Worm (Caenorhabditis elegans): ENCODE data around the gene B0285.3.

B0285.3 gene

DNA sequence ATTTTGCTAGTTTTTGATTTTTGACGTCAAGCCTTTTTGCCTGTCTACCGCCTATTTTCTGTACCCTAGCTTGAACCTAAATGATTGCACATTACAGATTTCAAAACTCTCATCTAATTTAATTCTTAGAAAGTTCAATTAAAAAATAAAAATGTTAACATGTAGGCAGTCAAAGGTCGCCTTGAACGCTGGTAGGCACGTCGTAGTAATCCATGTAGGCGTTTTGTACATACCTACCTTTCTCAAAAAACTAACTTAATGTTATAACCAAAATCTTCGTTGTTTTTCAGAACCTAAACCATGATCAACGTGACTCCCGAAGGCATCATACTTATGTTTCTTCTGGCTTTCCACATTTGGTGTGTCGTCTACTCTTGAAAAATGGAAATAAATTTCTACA lies 19.3 kb downstream of the B0285.3 start, which contains the start of gene H38K22.9:
H38K22.9 (plus strand) TSS at position 301 of the 400 bp plus-strand sequence.
- no peak for TF ChIP-seq jun-1 (tag; optimal IDR thresholded peaks at IDR 0.05)
- no peak for TF ChIP-seq nhr-25 (tag; optimal IDR thresholded peaks at IDR 0.05)
- no peak for TF ChIP-seq ztf-11 (tag; optimal IDR thresholded peaks at IDR 0.05)
- TF ChIP-seq nhr-11 (tag; optimal IDR thresholded peaks at IDR 0.05), result no peak
- no peak for TF ChIP-seq unc-62 (GFP tag; optimal IDR thresholded peaks at IDR 0.05)
- peak; percentile 20 for TF ChIP-seq nhr-23 (tag; optimal IDR thresholded peaks at IDR 0.05)
- peak; percentile 43 for TF ChIP-seq nhr-43 (tag; optimal IDR thresholded peaks at IDR 0.05; ENCODE audit: poor library complexity, severe bottlenecking)
- no peak for TF ChIP-seq ceh-9 (tag; optimal IDR thresholded peaks at IDR 0.05)

DNA sequence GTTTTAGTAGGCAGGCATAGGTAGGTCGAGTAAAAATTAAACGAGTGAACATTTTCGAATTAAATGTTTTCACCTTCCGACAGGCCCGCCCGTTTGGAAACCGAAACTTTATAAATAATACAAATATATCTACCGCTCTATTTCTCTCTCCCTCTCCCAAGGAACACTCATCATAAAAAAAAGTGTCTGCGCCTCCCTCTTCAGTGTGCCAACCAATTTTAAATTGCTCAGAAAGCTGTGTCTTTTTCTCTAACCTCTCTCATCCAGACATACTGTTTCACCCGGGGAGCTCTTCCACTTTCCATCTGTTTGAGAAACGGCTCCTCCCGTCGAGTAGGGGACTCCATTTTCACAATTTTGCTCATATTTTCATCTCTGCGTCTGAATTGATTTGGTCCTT lies 20.0 kb downstream of the B0285.3 start:
- TF ChIP-seq lin-15B (tag; optimal IDR thresholded peaks at IDR 0.05) (peak; percentile 39), nhr-25 (tag; optimal IDR thresholded peaks at IDR 0.05) (no peak), nhr-28 (tag; optimal IDR thresholded peaks at IDR 0.05) (no peak), snpc-4 (tag; optimal IDR thresholded peaks at IDR 0.05) (peak; percentile 16), lin-39 (tag; optimal IDR thresholded peaks at IDR 0.05) (peak; percentile 78), skn-1 (tag; optimal IDR thresholded peaks at IDR 0.05) (no peak), elt-2 (tag; optimal IDR thresholded peaks at IDR 0.05) (no peak), nhr-23 (tag; optimal IDR thresholded peaks at IDR 0.05) (no peak), fkh-2 (tag; optimal IDR thresholded peaks at IDR 0.05) (no peak), hmg-11 (tag; optimal IDR thresholded peaks at IDR 0.05) (peak; percentile 47), egl-5 (tag; optimal IDR thresholded peaks at IDR 0.05) (peak; percentile 62), R02D3.7 (tag; optimal IDR thresholded peaks at IDR 0.05) (no peak), elt-1 (tag; optimal IDR thresholded peaks at IDR 0.05) (no peak), ceh-16 (tag; optimal IDR thresholded peaks at IDR 0.05) (no peak), fos-1 (tag; optimal IDR thresholded peaks at IDR 0.05) (no peak), ztf-4 (tag; optimal IDR thresholded peaks at IDR 0.05) (no peak), lsy-12 (tag; optimal IDR thresholded peaks at IDR 0.05) (no peak), nfya-1 (tag; optimal IDR thresholded peaks at IDR 0.05; ENCODE audit: insufficient read depth) (peak; percentile 68), pha-4 (tag; optimal IDR thresholded peaks at IDR 0.05) (peak; percentile 60), nhr-12 (tag; optimal IDR thresholded peaks at IDR 0.05) (no peak), nhr-67 (tag; optimal IDR thresholded peaks at IDR 0.05) (no peak), nhr-11 (tag; optimal IDR thresholded peaks at IDR 0.05) (no peak), nhr-43 (tag; optimal IDR thresholded peaks at IDR 0.05; ENCODE audit: poor library complexity, severe bottlenecking) (peak; percentile 8)

DNA sequence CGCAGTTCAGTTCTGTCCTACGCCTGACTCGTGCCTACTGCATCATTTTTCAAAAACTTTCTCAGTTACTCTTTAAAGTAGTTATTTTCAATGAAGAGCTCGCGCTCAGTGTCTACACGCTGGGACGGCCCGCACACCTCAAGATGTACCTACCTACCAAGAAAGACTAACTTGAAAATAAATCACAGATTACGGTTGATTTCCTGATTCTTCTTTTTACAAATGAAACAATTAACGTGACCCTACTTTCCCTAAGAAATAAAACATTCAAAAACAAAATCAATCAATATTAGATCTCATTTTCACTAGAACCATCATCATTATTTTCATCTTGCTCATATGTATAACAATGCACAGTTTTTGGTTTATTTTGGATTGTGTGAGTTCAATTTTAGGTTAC lies 21.7 kb downstream of the B0285.3 start, which contains the start of gene H38K22.7:
H38K22.7 (plus strand) TSS at position 301 of the 400 bp plus-strand sequence.
- TF ChIP-seq nhr-76 (tag; optimal IDR thresholded peaks at IDR 0.05) (no peak), ama-1 (optimal IDR thresholded peaks at IDR 0.05) (no peak), R02D3.7 (tag; optimal IDR thresholded peaks at IDR 0.05) (no peak), ceh-28 (tag; optimal IDR thresholded peaks at IDR 0.05) (no peak), elt-3 (tag; optimal IDR thresholded peaks at IDR 0.05) (no peak), fkh-10 (GFP tag; optimal IDR thresholded peaks at IDR 0.05) (no peak), nhr-25 (tag; optimal IDR thresholded peaks at IDR 0.05) (no peak), nhr-43 (tag; optimal IDR thresholded peaks at IDR 0.05; ENCODE audit: poor library complexity, severe bottlenecking) (no peak), ceh-82 (tag; optimal IDR thresholded peaks at IDR 0.05) (no peak), jun-1 (tag; optimal IDR thresholded peaks at IDR 0.05) (no peak), lsy-12 (tag; optimal IDR thresholded peaks at IDR 0.05) (no peak), unc-62 (GFP tag; optimal IDR thresholded peaks at IDR 0.05) (no peak), pqm-1 (tag; optimal IDR thresholded peaks at IDR 0.05) (no peak), nhr-12 (tag; optimal IDR thresholded peaks at IDR 0.05) (no peak), nhr-11 (tag; optimal IDR thresholded peaks at IDR 0.05) (no peak)

DNA sequence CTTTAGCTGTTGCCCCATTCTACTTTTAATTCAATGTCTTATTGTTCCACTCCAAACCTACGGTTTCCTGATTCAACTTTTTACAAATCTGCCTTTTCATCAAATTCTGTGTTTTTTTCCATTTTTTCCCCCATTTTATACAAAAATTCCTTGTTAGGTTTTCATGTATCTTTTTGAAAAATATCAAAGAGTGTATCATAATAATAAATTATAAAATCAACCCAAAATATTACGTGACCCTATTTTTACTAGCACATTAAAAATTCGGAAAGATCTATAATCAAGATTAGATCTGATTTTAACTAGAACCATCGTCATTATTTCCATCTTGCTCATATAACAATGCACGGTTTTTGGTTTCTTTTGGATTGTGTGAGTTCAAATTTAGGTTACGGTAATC lies 23.0 kb downstream of the B0285.3 start, which contains the start of gene H38K22.6:
H38K22.6 (plus strand) TSS at position 301 of the 400 bp plus-strand sequence.
- no peak for TF ChIP-seq nfya-1 (tag; optimal IDR thresholded peaks at IDR 0.05; ENCODE audit: insufficient read depth)

DNA sequence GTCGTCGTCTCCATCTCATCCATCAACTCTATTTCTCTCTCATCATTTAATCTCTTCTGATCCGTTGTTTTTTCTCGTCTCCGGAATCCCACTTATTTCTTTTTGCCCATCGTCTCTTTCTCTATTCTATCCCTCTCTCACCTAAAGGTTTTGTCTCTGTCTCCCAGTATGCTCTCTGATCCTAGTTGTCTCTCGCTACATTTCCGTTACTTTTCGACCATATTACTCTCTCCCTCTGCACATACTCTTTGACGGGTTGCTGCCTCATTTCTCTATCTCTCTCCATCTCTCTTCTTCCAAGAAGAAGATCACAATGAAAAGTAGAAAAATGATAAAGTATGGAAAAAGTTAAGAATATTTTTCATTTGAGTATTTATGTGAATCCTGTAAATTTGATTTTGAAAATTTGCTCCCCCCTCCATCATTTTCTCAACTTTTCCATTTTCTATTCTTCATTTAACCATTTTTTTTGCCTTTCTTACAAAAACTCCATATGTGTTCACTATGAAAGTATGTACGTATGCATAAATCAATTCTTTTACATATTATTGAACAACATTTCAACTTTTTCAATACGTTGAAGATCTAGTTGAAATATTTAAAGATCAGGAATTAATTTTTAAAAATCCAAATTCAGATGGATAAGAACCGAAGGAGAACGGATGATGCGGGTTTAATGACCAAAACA lies 25.9 kb downstream of the B0285.3 start, which contains the start of gene tag-131:
tag-131 (plus strand) TSS at position 638 of the 688 bp plus-strand sequence.
- TF ChIP-seq ama-1 (optimal IDR thresholded peaks at IDR 0.05) (no peak), fos-1 (tag; optimal IDR thresholded peaks at IDR 0.05) (no peak), ceh-28 (tag; optimal IDR thresholded peaks at IDR 0.05) (peak; percentile 39), lsy-12 (tag; optimal IDR thresholded peaks at IDR 0.05) (no peak), zag-1 (tag; optimal IDR thresholded peaks at IDR 0.05) (no peak), ztf-11 (tag; optimal IDR thresholded peaks at IDR 0.05) (no peak), nhr-23 (tag; optimal IDR thresholded peaks at IDR 0.05) (peak; percentile 68), hmg-11 (tag; optimal IDR thresholded peaks at IDR 0.05) (no peak), nfya-1 (tag; optimal IDR thresholded peaks at IDR 0.05; ENCODE audit: insufficient read depth) (peak; percentile 20), ztf-4 (tag; optimal IDR thresholded peaks at IDR 0.05) (no peak)

Data from whole organism, L3 larva.